Worm (Caenorhabditis elegans) whole organism, young adult: ENCODE data around the gene ugtp-1.

Experiments
- B0035.1 ChIP-seq: sonication (generic microtip); optimal IDR thresholded peaks from 2 replicates; lab custom pipeline; 2016; ENCODE audit warnings: missing genetic modification characterization, mild to moderate bottlenecking, missing compliant biosample characterization, missing genotype, missing genetic modification reagents
- F37B4.10 ChIP-seq: fragments of 200-800 bp; sonication (Bioruptor generic); IDR thresholded peaks from 2 replicates; pipeline ENCODE4 v1.3.6; 2022; ENCODE audit warnings: missing genetic modification characterization, missing compliant biosample characterization
- F49E8.2 ChIP-seq: sonication (generic microtip); optimal IDR thresholded peaks from 3 replicates; lab custom pipeline; 2017; ENCODE audit warnings: missing genetic modification characterization, mild to moderate bottlenecking, missing compliant biosample characterization, antibody characterized with exemption, moderate library complexity; ENCODE audit not compliant: insufficient read depth
- F57A8.1 ChIP-seq: fragments of 200-800 bp; sonication (Bioruptor generic); optimal IDR thresholded peaks from 2 replicates; lab custom pipeline; 2018; ENCODE audit warnings: mild to moderate bottlenecking, missing genetic modification characterization, moderate library complexity, missing compliant biosample characterization
- T07F8.4 ChIP-seq: sonication (generic microtip); optimal IDR thresholded peaks from 2 replicates; lab custom pipeline; 2016; ENCODE audit warnings: mild to moderate bottlenecking, missing genetic modification characterization, moderate library complexity, missing compliant biosample characterization
- T26A5.8 ChIP-seq: sonication (generic microtip); optimal IDR thresholded peaks from 2 replicates; lab custom pipeline; 2016; ENCODE audit warnings: missing genetic modification characterization, missing compliant biosample characterization
- ZK185.1 ChIP-seq: sonication (generic microtip); optimal IDR thresholded peaks from 2 replicates; lab custom pipeline; 2016; ENCODE audit warnings: mild to moderate bottlenecking, missing genetic modification characterization, missing compliant biosample characterization; ENCODE audit not compliant: poor library complexity, severe bottlenecking
- akir-1 ChIP-seq: fragments of 200-800 bp; sonication (Bioruptor generic); optimal IDR thresholded peaks from 2 replicates; lab custom pipeline; 2018; ENCODE audit warnings: mild to moderate bottlenecking, missing genetic modification characterization, moderate library complexity, missing compliant biosample characterization
- aptf-2 ChIP-seq: fragments of 200-800 bp; sonication (Bioruptor generic); conservative IDR thresholded peaks from 2 replicates; pipeline ENCODE4 v1.3.6; 2022; ENCODE audit warnings: missing genetic modification reagents, missing genetic modification characterization, missing compliant biosample characterization
- atf-7 ChIP-seq: sonication (generic microtip); optimal IDR thresholded peaks from 2 replicates; lab custom pipeline; 2017; ENCODE audit warnings: mild to moderate bottlenecking, missing genetic modification characterization, missing compliant biosample characterization
- attf-3 ChIP-seq: fragments of 200-800 bp; sonication (Bioruptor generic); conservative IDR thresholded peaks from 2 replicates; pipeline ENCODE4 v1.3.6; 2022; ENCODE audit warnings: missing genetic modification reagents, missing genetic modification characterization, missing compliant biosample characterization
- attf-5 ChIP-seq: fragments of 200-800 bp; sonication (Bioruptor generic); optimal IDR thresholded peaks from 2 replicates; lab custom pipeline; 2018; ENCODE audit warnings: mild to moderate bottlenecking, missing genetic modification characterization, missing compliant biosample characterization
- bed-2 ChIP-seq: fragments of 200-800 bp; sonication (Bioruptor generic); IDR thresholded peaks from 2 replicates; pipeline ENCODE4 v1.3.6; 2022; ENCODE audit warnings: missing genetic modification reagents, missing genetic modification characterization, missing compliant biosample characterization
- cebp-1 ChIP-seq, 2 experiments: fragments of 200-800 bp in 1 of 2; sonication (Bioruptor generic) in 1 of 2; sonication (generic microtip) in 1 of 2; IDR thresholded peaks in 1 of 2; optimal IDR thresholded peaks in 1 of 2; 2 replicates each; pipeline versions ENCODE4 v1.3.6 to Lab custom; 2017 to 2022; ENCODE audit warnings: missing compliant biosample characterization in 2 of 2, missing genetic modification characterization in 2 of 2, mild to moderate bottlenecking in 1 of 2, missing genetic modification reagents in 1 of 2, moderate library complexity in 1 of 2
- cebp-2 ChIP-seq: fragments of 200-800 bp; sonication (Bioruptor generic); IDR thresholded peaks from 2 replicates; pipeline ENCODE4 v1.3.6; 2022; ENCODE audit warnings: missing genetic modification characterization, missing compliant biosample characterization
- ceh-58 ChIP-seq: fragments of 200-800 bp; sonication (Bioruptor generic); IDR thresholded peaks from 2 replicates; pipeline ENCODE4 v1.3.6; 2022; ENCODE audit warnings: missing genetic modification characterization, missing compliant biosample characterization
- dox-1 ChIP-seq: fragments of 200-800 bp; sonication (Bioruptor generic); IDR thresholded peaks from 2 replicates; pipeline ENCODE4 v1.3.6; 2022; ENCODE audit warnings: missing genetic modification reagents, missing genetic modification characterization, missing compliant biosample characterization
- dpff-1 ChIP-seq: sonication (generic microtip); optimal IDR thresholded peaks from 2 replicates; lab custom pipeline; 2017; ENCODE audit warnings: mild to moderate bottlenecking, missing genetic modification characterization, missing compliant biosample characterization
- egrh-3 ChIP-seq: fragments of 200-800 bp; sonication (Bioruptor generic); IDR thresholded peaks from 2 replicates; pipeline ENCODE4 v1.3.6; 2022; ENCODE audit warnings: missing genetic modification reagents, missing genetic modification characterization, missing compliant biosample characterization
- fkh-3 ChIP-seq: sonication (generic microtip); optimal IDR thresholded peaks from 2 replicates; lab custom pipeline; 2016; ENCODE audit warnings: mild to moderate bottlenecking, missing genetic modification characterization, missing compliant biosample characterization
- gei-17 ChIP-seq: fragments of 200-800 bp; sonication (Bioruptor generic); optimal IDR thresholded peaks from 2 replicates; lab custom pipeline; 2018; ENCODE audit warnings: mild to moderate bottlenecking, missing genetic modification characterization, missing compliant biosample characterization
- hlh-26 ChIP-seq: fragments of 200-800 bp; sonication (Bioruptor generic); conservative IDR thresholded peaks from 2 replicates; pipeline ENCODE4 v1.3.6; 2022; ENCODE audit warnings: missing genetic modification reagents, missing genetic modification characterization, missing compliant biosample characterization
- hrde-1 ChIP-seq: sonication (generic microtip); optimal IDR thresholded peaks from 2 replicates; lab custom pipeline; 2016; ENCODE audit warnings: missing genetic modification characterization, mild to moderate bottlenecking, missing compliant biosample characterization, moderate library complexity, missing genotype, missing genetic modification reagents, borderline replicate concordance
- lin-26 ChIP-seq: fragments of 200-800 bp; sonication (Bioruptor generic); IDR thresholded peaks from 2 replicates; pipeline ENCODE4 v1.3.6; 2022; ENCODE audit warnings: missing genetic modification reagents, missing genetic modification characterization, missing compliant biosample characterization
- lin-35 ChIP-seq, 3 experiments: fragments of 150-350 bp in 2 of 3; sonication (generic microtip) in 1 of 3; optimal IDR thresholded peaks; 2 replicates each; lab custom pipeline; 2014 to 2018; ENCODE audit warnings: missing biosample characterization in 3 of 3, missing genetic modification characterization in 3 of 3, missing genetic modification reagents in 3 of 3
- lsl-1 ChIP-seq: fragments of 200-800 bp; sonication (Bioruptor generic); optimal IDR thresholded peaks from 2 replicates; lab custom pipeline; 2018; ENCODE audit warnings: mild to moderate bottlenecking, missing genetic modification characterization, moderate library complexity, missing compliant biosample characterization
- madf-3 ChIP-seq: fragments of 200-800 bp; sonication (Bioruptor generic); IDR thresholded peaks from 2 replicates; pipeline ENCODE4 v1.3.6; 2022; ENCODE audit warnings: missing genetic modification reagents, missing genetic modification characterization, missing compliant biosample characterization
- madf-8 ChIP-seq: fragments of 200-800 bp; sonication (Bioruptor generic); conservative IDR thresholded peaks from 2 replicates; pipeline ENCODE4 v1.3.6; 2022; ENCODE audit warnings: missing genetic modification reagents, missing genetic modification characterization, missing compliant biosample characterization
- mcd-1 ChIP-seq: fragments of 200-800 bp; sonication (Bioruptor generic); IDR thresholded peaks from 2 replicates; pipeline ENCODE4 v1.3.6; 2022; ENCODE audit warnings: missing genetic modification reagents, missing genetic modification characterization, missing compliant biosample characterization
- mel-28 ChIP-seq: sonication (generic microtip); optimal IDR thresholded peaks from 2 replicates; lab custom pipeline; 2016; ENCODE audit warnings: borderline replicate concordance, mild to moderate bottlenecking, missing genetic modification characterization, missing compliant biosample characterization
- mes-4 ChIP-seq: sonication (generic microtip); optimal IDR thresholded peaks from 2 replicates; lab custom pipeline; 2016; ENCODE audit warnings: missing genotype, missing genetic modification characterization, missing compliant biosample characterization
- mxl-1 ChIP-seq: sonication (generic microtip); optimal IDR thresholded peaks from 2 replicates; lab custom pipeline; 2016; ENCODE audit warnings: missing genetic modification characterization, missing compliant biosample characterization
- nhr-179 ChIP-seq: sonication (generic microtip); optimal IDR thresholded peaks from 2 replicates; lab custom pipeline; 2016; ENCODE audit warnings: mild to moderate bottlenecking, missing genetic modification characterization, missing compliant biosample characterization
- nhr-90 ChIP-seq: sonication (generic microtip); optimal IDR thresholded peaks from 2 replicates; lab custom pipeline; 2016; ENCODE audit warnings: missing genotype, mild to moderate bottlenecking, missing genetic modification characterization, missing compliant biosample characterization
- pha-4 ChIP-seq: fragments of 150-350 bp; sonication (generic microtip); optimal IDR thresholded peaks from 2 replicates; lab custom pipeline; 2014; ENCODE audit warnings: missing biosample characterization, missing genetic modification reagents, missing genetic modification characterization
- repo-1 ChIP-seq: sonication (generic microtip); optimal IDR thresholded peaks from 2 replicates; lab custom pipeline; 2017; ENCODE audit warnings: mild to moderate bottlenecking, missing genetic modification characterization, missing compliant biosample characterization
- rpc-1 ChIP-seq, 2 experiments: fragments of 150-350 bp in 1 of 2; sonication (generic microtip) in 1 of 2; optimal IDR thresholded peaks; 2 replicates each; lab custom pipeline; 2014 to 2018; ENCODE audit warnings: missing biosample characterization in 1 of 2, missing genetic modification characterization in 1 of 2, missing genetic modification reagents in 1 of 2, missing genotype in 1 of 2
- snpc-1.3 ChIP-seq: sonication (generic microtip); optimal IDR thresholded peaks from 2 replicates; lab custom pipeline; 2017; ENCODE audit warnings: missing genetic modification characterization, mild to moderate bottlenecking, missing compliant biosample characterization, antibody characterized with exemption, moderate library complexity, missing genotype, missing genetic modification reagents; ENCODE audit not compliant: insufficient read depth
- tlf-1 ChIP-seq: fragments of 200-800 bp; sonication (Bioruptor generic); optimal IDR thresholded peaks from 2 replicates; lab custom pipeline; 2018; ENCODE audit warnings: mild to moderate bottlenecking, missing genetic modification characterization, missing compliant biosample characterization
- unc-130 ChIP-seq: sonication (generic microtip); optimal IDR thresholded peaks from 2 replicates; lab custom pipeline; 2016; ENCODE audit warnings: missing genetic modification reagents, missing genetic modification characterization, missing compliant biosample characterization
- xnd-1 ChIP-seq: sonication (generic microtip); optimal IDR thresholded peaks from 2 replicates; lab custom pipeline; 2016; ENCODE audit warnings: missing genotype, missing genetic modification reagents, missing genetic modification characterization, missing compliant biosample characterization
- zfh-2 ChIP-seq: fragments of 200-800 bp; sonication (Bioruptor generic); conservative IDR thresholded peaks from 2 replicates; pipeline ENCODE4 v1.3.6; 2022; ENCODE audit warnings: missing genetic modification reagents, missing genetic modification characterization, missing compliant biosample characterization
- ztf-28 ChIP-seq: fragments of 200-800 bp; sonication (Bioruptor generic); IDR thresholded peaks from 2 replicates; pipeline ENCODE4 v1.3.6; 2022; ENCODE audit warnings: missing genetic modification reagents, missing genetic modification characterization, missing compliant biosample characterization
- ztf-3 ChIP-seq: fragments of 200-800 bp; sonication (Bioruptor generic); optimal IDR thresholded peaks from 2 replicates; lab custom pipeline; 2018; ENCODE audit warnings: mild to moderate bottlenecking, missing genetic modification characterization, missing compliant biosample characterization

Gene ugtp-1

ce11 chrIII:8717231-8717694 lies 33.2 kb downstream of the ugtp-1 start, which contains the start of gene mrpl-11 (continued):
- TF ChIP-seq hlh-26 (GFP tag; lab: Robert Waterston, UW) = no peak
- TF ChIP-seq attf-3 (GFP tag; lab: Robert Waterston, UW) = peak; percentile 96

ce11 chrIII:8716084-8716483 lies 34.4 kb downstream of the ugtp-1 start, which contains the start of gene B0303.14:
B0303.14 (minus strand) TSS chrIII:8716184.
- TF ChIP-seq attf-5 (no peak), F57A8.1 (no peak), mes-4 (no peak), zfh-2 (GFP tag; lab: Robert Waterston, UW) (no peak), aptf-2 (GFP tag; lab: Robert Waterston, UW) (no peak), T26A5.8 (tag; lab: Kevin White, UChicago) (no peak), F37B4.10 (GFP tag; lab: Robert Waterston, UW) (no peak), dpff-1 (tag; lab: Kevin White, UChicago) (no peak), gei-17 (GFP tag; lab: Kevin White, UChicago) (no peak), lin-26 (no peak), egrh-3 (GFP tag; lab: Robert Waterston, UW) (no peak), ztf-3 (GFP tag; lab: Kevin White, UChicago) (no peak), madf-3 (no peak), bed-2 (GFP tag; lab: Robert Waterston, UW) (no peak), mxl-1 (tag; lab: Kevin White, UChicago) (no peak), unc-130 (GFP tag; lab: Kevin White, UChicago) (no peak), madf-8 (GFP tag; lab: Robert Waterston, UW) (no peak), fkh-3 (no peak), akir-1 (no peak), snpc-1.3 (no peak)

ce11 chrIII:8712968-8713367 lies 37.5 kb downstream of the ugtp-1 start:
- TF ChIP-seq mel-28 (tag; lab: Kevin White, UChicago) (no peak), repo-1 (tag; lab: Kevin White, UChicago) (no peak), ZK185.1 (tag; lab: Kevin White, UChicago) (no peak), rpc-1 (optimal IDR thresholded peaks at IDR 0.05; lab: Kevin White, UChicago) (no peak), rpc-1 (tag; optimal IDR thresholded peaks at IDR 0.05; lab: Kevin White, UChicago) (no peak), aptf-2 (GFP tag; lab: Robert Waterston, UW) (no peak), nhr-90 (tag; lab: Kevin White, UChicago) (no peak), F49E8.2 (no peak), lin-35 (GFP tag; optimal IDR thresholded peaks at IDR 0.05; lab: Kevin White, UChicago) (no peak), zfh-2 (GFP tag; lab: Robert Waterston, UW) (no peak)

- TF ChIP-seq F37B4.10 (GFP tag; lab: Robert Waterston, UW) (no peak), ztf-28 (GFP tag; lab: Robert Waterston, UW) (no peak), dox-1 (GFP tag; lab: Robert Waterston, UW) (no peak), atf-7 (tag; lab: Kevin White, UChicago) (no peak), tlf-1 (GFP tag; lab: Kevin White, UChicago) (no peak), cebp-1 (GFP tag; IDR thresholded peaks at IDR 0.05; lab: Robert Waterston, UW) (no peak), cebp-1 (tag; optimal IDR thresholded peaks at IDR 0.05; lab: Kevin White, UChicago) (no peak), madf-8 (GFP tag; lab: Robert Waterston, UW) (no peak), xnd-1 (no peak), ceh-58 (no peak), mcd-1 (no peak), pha-4 (tag; lab: Kevin White, UChicago) (no peak), nhr-179 (no peak), B0035.1 (no peak), lsl-1 (no peak), egrh-3 (GFP tag; lab: Robert Waterston, UW) (no peak), hrde-1 (tag; lab: Kevin White, UChicago) (no peak), T07F8.4 (no peak), cebp-2 (GFP tag; lab: Robert Waterston, UW) (no peak)
Measured at ce11 chrIII:8710310-8710709, 40.2 kb downstream of the ugtp-1 start, which contains the start of gene B0303.11. B0303.11 (minus strand) TSS chrIII:8710410.
